Fruit fly (Drosophila melanogaster) whole organism, wandering third instar larva: ENCODE data around the gene Sec16.

Source experiments
- Abd-B ChIP-seq: fragments of >200 bp; optimal IDR thresholded peaks from 2 replicates; lab custom pipeline; 2017; ENCODE audit warnings: missing biosample characterization, missing genetic modification characterization
- CG32264 ChIP-seq: fragments of 200-800 bp; sonication (Bioruptor generic); optimal IDR thresholded peaks from 2 replicates; lab custom pipeline; 2016; ENCODE audit warnings: missing biosample characterization, missing genetic modification characterization
- CG9705 ChIP-seq: fragments of 200-800 bp; sonication (Bioruptor generic); optimal IDR thresholded peaks from 2 replicates; lab custom pipeline; 2018; ENCODE audit warnings: missing biosample characterization, mild to moderate bottlenecking, missing genetic modification characterization
- CrebA ChIP-seq: fragments of 200-800 bp; sonication (Bioruptor generic); optimal IDR thresholded peaks from 2 replicates; lab custom pipeline; 2016; ENCODE audit warnings: missing biosample characterization, mild to moderate bottlenecking, missing genetic modification characterization, borderline replicate concordance
- Dfd ChIP-seq: fragments of >200 bp; optimal IDR thresholded peaks from 2 replicates; lab custom pipeline; 2017; ENCODE audit warnings: missing biosample characterization, missing genetic modification characterization
- Dif ChIP-seq: fragments of 200-275, 200-300 bp; sonication (Bioruptor generic); optimal IDR thresholded peaks from 2 replicates; lab custom pipeline; 2018; ENCODE audit warnings: missing biosample characterization, missing genetic modification characterization; ENCODE audit not compliant: partially characterized antibody
- GATAd ChIP-seq: sonication (Bioruptor generic); optimal IDR thresholded peaks from 2 replicates; lab custom pipeline; 2016; ENCODE audit warnings: missing biosample characterization, missing genetic modification characterization
- HLH106 ChIP-seq: fragments of 200-800 bp; optimal IDR thresholded peaks from 3 replicates; lab custom pipeline; 2019; ENCODE audit warnings: missing biosample characterization, mild to moderate bottlenecking, missing genetic modification characterization, moderate library complexity
- Hnf4 ChIP-seq: fragments of 200-800 bp; sonication (Bioruptor generic); optimal IDR thresholded peaks from 2 replicates; lab custom pipeline; 2016; ENCODE audit warnings: missing biosample characterization, mild to moderate bottlenecking, missing genetic modification characterization
- Hr78 ChIP-seq: fragments of >200 bp; optimal IDR thresholded peaks from 2 replicates; lab custom pipeline; 2017; ENCODE audit warnings: missing biosample characterization, missing genetic modification characterization
- Hr83 ChIP-seq: fragments of 200-300 bp; sonication (Bioruptor generic); optimal IDR thresholded peaks from 2 replicates; lab custom pipeline; 2016; ENCODE audit warnings: missing biosample characterization, mild to moderate bottlenecking, missing genetic modification characterization, moderate library complexity; ENCODE audit not compliant: poor library complexity, severe bottlenecking
- Jra ChIP-seq: sonication (Bioruptor generic); optimal IDR thresholded peaks from 2 replicates; lab custom pipeline; 2016; ENCODE audit warnings: missing biosample characterization, missing genetic modification characterization
- Mio ChIP-seq: sonication (Bioruptor generic); optimal IDR thresholded peaks from 2 replicates; lab custom pipeline; 2016; ENCODE audit warnings: missing biosample characterization, missing genetic modification characterization
- Myc ChIP-seq: fragments of >200 bp; optimal IDR thresholded peaks from 2 replicates; lab custom pipeline; 2017
- N ChIP-seq: fragments of >200 bp; optimal IDR thresholded peaks from 2 replicates; lab custom pipeline; 2018; ENCODE audit warnings: missing biosample characterization, missing external identifiers, missing genetic modification characterization
- OdsH ChIP-seq: fragments of 200-800 bp; sonication (Bioruptor generic); optimal IDR thresholded peaks from 2 replicates; lab custom pipeline; 2016; ENCODE audit warnings: missing biosample characterization, mild to moderate bottlenecking, missing genetic modification characterization
- Rel ChIP-seq, 2 experiments: fragments of 200-800 bp; sonication (Bioruptor generic) in 1 of 2; optimal IDR thresholded peaks; 2 replicates in 1 of 2; 3 replicates in 1 of 2; lab custom pipeline; 2016 to 2019; ENCODE audit warnings: mild to moderate bottlenecking in 2 of 2, missing biosample characterization in 2 of 2, missing genetic modification characterization in 2 of 2, moderate library complexity in 1 of 2
- Sp1 ChIP-seq: fragments of 200-800 bp; sonication (Bioruptor generic); optimal IDR thresholded peaks from 3 replicates; lab custom pipeline; 2019; ENCODE audit warnings: missing biosample characterization, mild to moderate bottlenecking, missing genetic modification characterization, moderate library complexity
- Vsx2 ChIP-seq: fragments of 200-300, 225-300 bp; sonication (Bioruptor generic); optimal IDR thresholded peaks from 2 replicates; lab custom pipeline; 2018; ENCODE audit warnings: missing biosample characterization, missing genetic modification characterization; ENCODE audit not compliant: partially characterized antibody
- br ChIP-seq: fragments of 200-800 bp; sonication (Bioruptor generic); optimal IDR thresholded peaks from 2 replicates; lab custom pipeline; 2016; ENCODE audit warnings: missing biosample characterization, missing genetic modification characterization
- brk ChIP-seq: fragments of 200-800 bp; sonication (Bioruptor generic); optimal IDR thresholded peaks from 2 replicates; lab custom pipeline; 2016; ENCODE audit warnings: missing biosample characterization, mild to moderate bottlenecking, missing genetic modification characterization
- dl ChIP-seq, 2 experiments: fragments of 175-275, 200-275 bp in 1 of 2; fragments of 200-275 bp in 1 of 2; sonication (Bioruptor generic); optimal IDR thresholded peaks; lab custom pipeline; 2018; ENCODE audit warnings: mild to moderate bottlenecking in 2 of 2, missing biosample characterization in 2 of 2, missing genetic modification characterization in 2 of 2, moderate library complexity in 2 of 2; ENCODE audit not compliant: partially characterized antibody in 2 of 2, insufficient read depth in 1 of 2
- dmrt93B ChIP-seq: fragments of 200-800 bp; sonication (Bioruptor generic); optimal IDR thresholded peaks from 2 replicates; lab custom pipeline; 2018; ENCODE audit warnings: missing biosample characterization, mild to moderate bottlenecking, missing genetic modification characterization
- dsf ChIP-seq: sonication (Bioruptor generic); optimal IDR thresholded peaks from 2 replicates; lab custom pipeline; 2016; ENCODE audit warnings: missing biosample characterization, missing genetic modification characterization, borderline replicate concordance
- ey ChIP-seq: fragments of 200-800 bp; sonication (Bioruptor generic); optimal IDR thresholded peaks from 2 replicates; lab custom pipeline; 2016; ENCODE audit warnings: missing biosample characterization, missing genetic modification characterization
- foxo ChIP-seq, 2 experiments: fragments of 200-800 bp; sonication (Bioruptor generic); optimal IDR thresholded peaks; 2 replicates in 1 of 2; 3 replicates in 1 of 2; lab custom pipeline; 2016 to 2017; ENCODE audit warnings: missing biosample characterization in 2 of 2, missing genetic modification characterization in 2 of 2
- fru ChIP-seq: fragments of 200-800 bp; sonication (Bioruptor generic); optimal IDR thresholded peaks from 3 replicates; lab custom pipeline; 2016; ENCODE audit warnings: missing biosample characterization, mild to moderate bottlenecking, missing genetic modification characterization
- h ChIP-seq: fragments of 200-800 bp; sonication (Bioruptor generic); optimal IDR thresholded peaks from 3 replicates; lab custom pipeline; 2016; ENCODE audit warnings: missing biosample characterization, mild to moderate bottlenecking, missing genetic modification characterization
- jim ChIP-seq: fragments of 175-275, 200-325 bp; sonication (Bioruptor generic); optimal IDR thresholded peaks from 2 replicates; lab custom pipeline; 2016; ENCODE audit warnings: missing biosample characterization, mild to moderate bottlenecking, missing genetic modification characterization
- lola ChIP-seq: fragments of >200 bp; optimal IDR thresholded peaks from 2 replicates; lab custom pipeline; 2017; ENCODE audit warnings: missing biosample characterization, missing genetic modification characterization
- pan ChIP-seq: fragments of >200 bp; optimal IDR thresholded peaks from 2 replicates; lab custom pipeline; 2017
- psq ChIP-seq: fragments of 200-800 bp; sonication (Bioruptor generic); optimal IDR thresholded peaks from 3 replicates; lab custom pipeline; 2017; ENCODE audit warnings: missing biosample characterization, mild to moderate bottlenecking, missing genetic modification characterization, moderate library complexity
- rgr ChIP-seq: fragments of 200-800 bp; sonication (Bioruptor generic); optimal IDR thresholded peaks from 3 replicates; lab custom pipeline; 2016; ENCODE audit warnings: missing biosample characterization, mild to moderate bottlenecking, missing genetic modification characterization
- sage ChIP-seq: fragments of 200-800 bp; sonication (Bioruptor generic); optimal IDR thresholded peaks from 2 replicates; lab custom pipeline; 2016; ENCODE audit warnings: missing biosample characterization, mild to moderate bottlenecking, missing genetic modification characterization
- sv ChIP-seq: fragments of 200-800 bp; sonication (Bioruptor generic); optimal IDR thresholded peaks from 3 replicates; lab custom pipeline; 2016; ENCODE audit warnings: missing biosample characterization, missing genetic modification characterization
- tai ChIP-seq: sonication (Bioruptor generic); optimal IDR thresholded peaks from 2 replicates; lab custom pipeline; 2016; ENCODE audit warnings: missing biosample characterization, missing genetic modification characterization
- usp ChIP-seq: fragments of >200 bp; optimal IDR thresholded peaks from 2 replicates; lab custom pipeline; 2017; ENCODE audit warnings: missing biosample characterization, missing genetic modification characterization
- woc ChIP-seq: sonication (Bioruptor generic); optimal IDR thresholded peaks from 2 replicates; lab custom pipeline; 2016; ENCODE audit warnings: missing biosample characterization, mild to moderate bottlenecking, missing genetic modification characterization

The Sec16 gene

dm6 chrX:12654288-12654729 lies 58.5 kb downstream of the Sec16 start:
- peak; percentile 91 for TF ChIP-seq N (GFP tag; lab: Kevin White, UChicago)
- no peak for TF ChIP-seq CG9705 (GFP tag; lab: Kevin White, UChicago)
- TF ChIP-seq OdsH (GFP tag; lab: Kevin White, UChicago), result peak; percentile 2
- peak; percentile 31 for TF ChIP-seq woc (GFP tag; lab: Kevin White, UChicago)
- TF ChIP-seq Myc (lab: Kevin White, UChicago), result no peak
- TF ChIP-seq Abd-B, result no peak
- peak in 1 of 2 experiments; percentile 11 for TF ChIP-seq dl (GFP tag; optimal IDR thresholded peaks at IDR 0.05; lab: Kevin White, UChicago; ENCODE audit: insufficient read depth in 1 of 2, partially characterized antibody in 2 of 2)
- peak; percentile 20 for TF ChIP-seq Hr78 (GFP tag; lab: Kevin White, UChicago)
- TF ChIP-seq Rel (GFP tag; optimal IDR thresholded peaks at IDR 0.05; lab: Kevin White, UChicago), result peak; percentile 2
- peak; percentile 56 for TF ChIP-seq Rel (tag; optimal IDR thresholded peaks at IDR 0.05; lab: Kevin White, UChicago)
- peak; percentile 15 for TF ChIP-seq br (GFP tag; lab: Kevin White, UChicago)
- TF ChIP-seq pan (lab: Kevin White, UChicago), result no peak
- no peak for TF ChIP-seq Dfd (GFP tag; lab: Kevin White, UChicago)
- TF ChIP-seq Dif (GFP tag; lab: Kevin White, UChicago), result no peak
- no peak for TF ChIP-seq lola (GFP tag; lab: Kevin White, UChicago)
- peak; percentile 88 for TF ChIP-seq Jra (GFP tag; lab: Kevin White, UChicago)
- TF ChIP-seq Sp1 (GFP tag; lab: Kevin White, UChicago), result peak; percentile 6
- TF ChIP-seq Vsx2, result no peak
- peak; percentile 11 for TF ChIP-seq h
- TF ChIP-seq dmrt93B, result no peak
- TF ChIP-seq Hnf4 (GFP tag; lab: Kevin White, UChicago), result peak; percentile 31
- no peak for TF ChIP-seq tai (GFP tag; lab: Kevin White, UChicago)
- peak in 1 of 2 experiments; percentile 22 for TF ChIP-seq foxo (GFP tag; optimal IDR thresholded peaks at IDR 0.05; lab: Kevin White, UChicago)
- peak; percentile 52 for TF ChIP-seq Hr83 (GFP tag; lab: Kevin White, UChicago)
- no peak for TF ChIP-seq fru
- no peak for TF ChIP-seq ey (GFP tag; lab: Kevin White, UChicago)
- no peak for TF ChIP-seq CG32264 (GFP tag; lab: Kevin White, UChicago)
- TF ChIP-seq psq (GFP tag; lab: Kevin White, UChicago), result peak; percentile 66
- peak; percentile 49 for TF ChIP-seq rgr
- no peak for TF ChIP-seq brk
- no peak for TF ChIP-seq dsf (GFP tag; lab: Kevin White, UChicago)
- TF ChIP-seq jim (GFP tag; lab: Kevin White, UChicago), result no peak
- no peak for TF ChIP-seq sage
- no peak for TF ChIP-seq GATAd (GFP tag; lab: Kevin White, UChicago)
- TF ChIP-seq usp (GFP tag; lab: Kevin White, UChicago), result no peak
- no peak for TF ChIP-seq sv (GFP tag; lab: Kevin White, UChicago)
- TF ChIP-seq Mio, result no peak
- no peak for TF ChIP-seq CrebA
- TF ChIP-seq HLH106 (tag; lab: Kevin White, UChicago), result no peak

- no peak for TF ChIP-seq Rel (GFP tag; optimal IDR thresholded peaks at IDR 0.05; lab: Kevin White, UChicago)
- peak; percentile 4 for TF ChIP-seq Rel (tag; optimal IDR thresholded peaks at IDR 0.05; lab: Kevin White, UChicago)
- TF ChIP-seq Myc (lab: Kevin White, UChicago), result no peak
- no peak for TF ChIP-seq dsf (GFP tag; lab: Kevin White, UChicago)
- TF ChIP-seq Jra (GFP tag; lab: Kevin White, UChicago), result no peak
- TF ChIP-seq rgr, result no peak
- TF ChIP-seq GATAd (GFP tag; lab: Kevin White, UChicago), result no peak
- TF ChIP-seq brk, result peak; percentile 12
- peak; percentile 18 for TF ChIP-seq CrebA
- no peak for TF ChIP-seq Sp1 (GFP tag; lab: Kevin White, UChicago)
- TF ChIP-seq CG32264 (GFP tag; lab: Kevin White, UChicago), result no peak
- no peak for TF ChIP-seq HLH106 (tag; lab: Kevin White, UChicago)
- no peak for TF ChIP-seq sage
- TF ChIP-seq Dif (GFP tag; lab: Kevin White, UChicago), result no peak
- TF ChIP-seq, all 38 proteins: peak for 3
Observed at dm6 chrX:12658400-12658998, 62.7 kb downstream of the Sec16 start.
